Fruit fly (Drosophila melanogaster) whole organism, wandering third instar larva: ENCODE measurements around the gene CG13058.

ENCODE experiments used
- CG32264 ChIP-seq: fragments of 200-800 bp; sonication (Bioruptor generic); optimal IDR thresholded peaks from 2 replicates; lab custom pipeline; 2016; ENCODE audit warnings: missing biosample characterization, missing genetic modification characterization
- CG9705 ChIP-seq: fragments of 200-800 bp; sonication (Bioruptor generic); optimal IDR thresholded peaks from 2 replicates; lab custom pipeline; 2018; ENCODE audit warnings: missing biosample characterization, mild to moderate bottlenecking, missing genetic modification characterization
- CrebA ChIP-seq: fragments of 200-800 bp; sonication (Bioruptor generic); optimal IDR thresholded peaks from 2 replicates; lab custom pipeline; 2016; ENCODE audit warnings: missing biosample characterization, mild to moderate bottlenecking, missing genetic modification characterization, borderline replicate concordance
- Dfd ChIP-seq: fragments of >200 bp; optimal IDR thresholded peaks from 2 replicates; lab custom pipeline; 2017; ENCODE audit warnings: missing biosample characterization, missing genetic modification characterization
- Dif ChIP-seq: fragments of 200-275, 200-300 bp; sonication (Bioruptor generic); optimal IDR thresholded peaks from 2 replicates; lab custom pipeline; 2018; ENCODE audit warnings: missing biosample characterization, missing genetic modification characterization; ENCODE audit not compliant: partially characterized antibody
- HLH106 ChIP-seq: fragments of 200-800 bp; optimal IDR thresholded peaks from 3 replicates; lab custom pipeline; 2019; ENCODE audit warnings: missing biosample characterization, mild to moderate bottlenecking, missing genetic modification characterization, moderate library complexity
- Hnf4 ChIP-seq: fragments of 200-800 bp; sonication (Bioruptor generic); optimal IDR thresholded peaks from 2 replicates; lab custom pipeline; 2016; ENCODE audit warnings: missing biosample characterization, mild to moderate bottlenecking, missing genetic modification characterization
- Hr78 ChIP-seq: fragments of >200 bp; optimal IDR thresholded peaks from 2 replicates; lab custom pipeline; 2017; ENCODE audit warnings: missing biosample characterization, missing genetic modification characterization
- Hr83 ChIP-seq: fragments of 200-300 bp; sonication (Bioruptor generic); optimal IDR thresholded peaks from 2 replicates; lab custom pipeline; 2016; ENCODE audit warnings: missing biosample characterization, mild to moderate bottlenecking, missing genetic modification characterization, moderate library complexity; ENCODE audit not compliant: poor library complexity, severe bottlenecking
- Jra ChIP-seq: sonication (Bioruptor generic); optimal IDR thresholded peaks from 2 replicates; lab custom pipeline; 2016; ENCODE audit warnings: missing biosample characterization, missing genetic modification characterization
- Mio ChIP-seq: sonication (Bioruptor generic); optimal IDR thresholded peaks from 2 replicates; lab custom pipeline; 2016; ENCODE audit warnings: missing biosample characterization, missing genetic modification characterization
- OdsH ChIP-seq: fragments of 200-800 bp; sonication (Bioruptor generic); optimal IDR thresholded peaks from 2 replicates; lab custom pipeline; 2016; ENCODE audit warnings: missing biosample characterization, mild to moderate bottlenecking, missing genetic modification characterization
- Rel ChIP-seq, 2 experiments: fragments of 200-800 bp; sonication (Bioruptor generic) in 1 of 2; optimal IDR thresholded peaks; 2 replicates in 1 of 2; 3 replicates in 1 of 2; lab custom pipeline; 2016 to 2019; ENCODE audit warnings: mild to moderate bottlenecking in 2 of 2, missing biosample characterization in 2 of 2, missing genetic modification characterization in 2 of 2, moderate library complexity in 1 of 2
- Sp1 ChIP-seq: fragments of 200-800 bp; sonication (Bioruptor generic); optimal IDR thresholded peaks from 3 replicates; lab custom pipeline; 2019; ENCODE audit warnings: missing biosample characterization, mild to moderate bottlenecking, missing genetic modification characterization, moderate library complexity
- Vsx2 ChIP-seq: fragments of 200-300, 225-300 bp; sonication (Bioruptor generic); optimal IDR thresholded peaks from 2 replicates; lab custom pipeline; 2018; ENCODE audit warnings: missing biosample characterization, missing genetic modification characterization; ENCODE audit not compliant: partially characterized antibody
- br ChIP-seq: fragments of 200-800 bp; sonication (Bioruptor generic); optimal IDR thresholded peaks from 2 replicates; lab custom pipeline; 2016; ENCODE audit warnings: missing biosample characterization, missing genetic modification characterization
- brk ChIP-seq: fragments of 200-800 bp; sonication (Bioruptor generic); optimal IDR thresholded peaks from 2 replicates; lab custom pipeline; 2016; ENCODE audit warnings: missing biosample characterization, mild to moderate bottlenecking, missing genetic modification characterization
- dmrt93B ChIP-seq: fragments of 200-800 bp; sonication (Bioruptor generic); optimal IDR thresholded peaks from 2 replicates; lab custom pipeline; 2018; ENCODE audit warnings: missing biosample characterization, mild to moderate bottlenecking, missing genetic modification characterization
- dsf ChIP-seq: sonication (Bioruptor generic); optimal IDR thresholded peaks from 2 replicates; lab custom pipeline; 2016; ENCODE audit warnings: missing biosample characterization, missing genetic modification characterization, borderline replicate concordance
- ey ChIP-seq: fragments of 200-800 bp; sonication (Bioruptor generic); optimal IDR thresholded peaks from 2 replicates; lab custom pipeline; 2016; ENCODE audit warnings: missing biosample characterization, missing genetic modification characterization
- foxo ChIP-seq, 2 experiments: fragments of 200-800 bp; sonication (Bioruptor generic); optimal IDR thresholded peaks; 2 replicates in 1 of 2; 3 replicates in 1 of 2; lab custom pipeline; 2016 to 2017; ENCODE audit warnings: missing biosample characterization in 2 of 2, missing genetic modification characterization in 2 of 2
- fru ChIP-seq: fragments of 200-800 bp; sonication (Bioruptor generic); optimal IDR thresholded peaks from 3 replicates; lab custom pipeline; 2016; ENCODE audit warnings: missing biosample characterization, mild to moderate bottlenecking, missing genetic modification characterization
- h ChIP-seq: fragments of 200-800 bp; sonication (Bioruptor generic); optimal IDR thresholded peaks from 3 replicates; lab custom pipeline; 2016; ENCODE audit warnings: missing biosample characterization, mild to moderate bottlenecking, missing genetic modification characterization
- lola ChIP-seq: fragments of >200 bp; optimal IDR thresholded peaks from 2 replicates; lab custom pipeline; 2017; ENCODE audit warnings: missing biosample characterization, missing genetic modification characterization
- psq ChIP-seq: fragments of 200-800 bp; sonication (Bioruptor generic); optimal IDR thresholded peaks from 3 replicates; lab custom pipeline; 2017; ENCODE audit warnings: missing biosample characterization, mild to moderate bottlenecking, missing genetic modification characterization, moderate library complexity
- rgr ChIP-seq: fragments of 200-800 bp; sonication (Bioruptor generic); optimal IDR thresholded peaks from 3 replicates; lab custom pipeline; 2016; ENCODE audit warnings: missing biosample characterization, mild to moderate bottlenecking, missing genetic modification characterization
- sv ChIP-seq: fragments of 200-800 bp; sonication (Bioruptor generic); optimal IDR thresholded peaks from 3 replicates; lab custom pipeline; 2016; ENCODE audit warnings: missing biosample characterization, missing genetic modification characterization
- tai ChIP-seq: sonication (Bioruptor generic); optimal IDR thresholded peaks from 2 replicates; lab custom pipeline; 2016; ENCODE audit warnings: missing biosample characterization, missing genetic modification characterization
- usp ChIP-seq: fragments of >200 bp; optimal IDR thresholded peaks from 2 replicates; lab custom pipeline; 2017; ENCODE audit warnings: missing biosample characterization, missing genetic modification characterization
- woc ChIP-seq: sonication (Bioruptor generic); optimal IDR thresholded peaks from 2 replicates; lab custom pipeline; 2016; ENCODE audit warnings: missing biosample characterization, mild to moderate bottlenecking, missing genetic modification characterization

CG13058 gene

dm6 chr3L:16328207-16328891 is at the start of gene CG13058:
Gene CG13058 (plus strand): TSS chr3L:16328841.
- no peak for TF ChIP-seq br
- TF ChIP-seq sv (GFP tag; lab: Kevin White, UChicago) = peak; percentile 50

DNA sequence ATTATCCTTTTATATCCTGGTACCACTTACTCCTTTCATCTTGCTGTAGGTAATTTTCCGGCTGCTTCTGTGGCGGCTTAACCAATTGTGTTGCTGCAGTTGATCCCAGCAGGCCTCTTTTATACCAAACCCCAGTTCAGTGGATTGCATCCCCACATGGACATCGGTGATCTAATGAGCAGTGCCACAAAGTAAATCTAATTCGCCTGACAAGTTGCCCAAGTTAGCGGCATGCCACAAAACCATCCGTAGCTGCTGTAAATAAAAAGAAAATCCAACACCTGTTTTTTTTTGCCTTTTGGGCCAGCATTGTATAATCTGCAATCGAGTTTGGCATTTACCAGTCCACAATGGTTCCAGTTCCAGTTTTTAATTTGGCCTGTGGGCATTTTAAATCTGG is 49.5 kb upstream of the CG13058 start, which contains the start of gene CG13050:
TSS of gene CG13050 (minus strand) at position 101 of the 400 bp plus-strand sequence.
- no peak for TF ChIP-seq brk
- TF ChIP-seq, all 38 proteins: peak for 0

- TF ChIP-seq Vsx2 (GFP tag; lab: Kevin White, UChicago) = peak; percentile 70
- no peak for TF ChIP-seq CG9705 (GFP tag; lab: Kevin White, UChicago)
- TF ChIP-seq, all 38 proteins: peak for 1
Measured at dm6 chr3L:16279987-16280454, 48.6 kb upstream of the CG13058 start, which contains the start of gene CG13064. Gene CG13064 (plus strand): TSS chr3L:16280404.

- TF ChIP-seq tai (GFP tag; lab: Kevin White, UChicago) (no peak), dmrt93B (GFP tag; lab: Kevin White, UChicago) (no peak), Dfd (GFP tag; lab: Kevin White, UChicago) (peak; percentile 80), Dif (GFP tag; lab: Kevin White, UChicago) (no peak)
Measured at dm6 chr3L:16281880-16282556, 46.6 kb upstream of the CG13058 start, which contains the start of gene CG13049. Gene CG13049 (minus strand): TSS chr3L:16281930.

DNA sequence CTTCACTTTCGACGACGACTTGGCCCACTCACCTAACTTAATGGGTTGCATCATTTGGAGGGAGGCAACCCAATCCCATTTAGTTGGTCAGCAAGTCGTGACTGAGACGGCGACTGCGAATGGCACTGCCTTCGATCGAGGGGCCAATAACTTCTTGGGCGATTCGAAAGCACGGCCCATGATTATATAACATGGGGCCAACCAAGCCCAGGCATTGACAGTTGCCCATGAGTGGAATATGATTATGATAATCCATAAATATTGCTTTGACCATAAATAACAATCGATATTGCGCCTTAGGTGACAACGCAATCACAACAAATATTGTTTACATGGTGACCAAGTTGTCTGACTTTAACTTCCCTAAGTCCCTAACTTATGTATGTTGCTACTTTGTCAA is 44.8 kb upstream of the CG13058 start, which contains the start of gene CG13048:
TSS of gene CG13048 (minus strand) at position 101 of the 400 bp plus-strand sequence.
- TF ChIP-seq psq (GFP tag; lab: Kevin White, UChicago) (no peak), Dfd (GFP tag; lab: Kevin White, UChicago) (no peak), brk (no peak), Vsx2 (GFP tag; lab: Kevin White, UChicago) (no peak), Sp1 (GFP tag; lab: Kevin White, UChicago) (no peak)

DNA sequence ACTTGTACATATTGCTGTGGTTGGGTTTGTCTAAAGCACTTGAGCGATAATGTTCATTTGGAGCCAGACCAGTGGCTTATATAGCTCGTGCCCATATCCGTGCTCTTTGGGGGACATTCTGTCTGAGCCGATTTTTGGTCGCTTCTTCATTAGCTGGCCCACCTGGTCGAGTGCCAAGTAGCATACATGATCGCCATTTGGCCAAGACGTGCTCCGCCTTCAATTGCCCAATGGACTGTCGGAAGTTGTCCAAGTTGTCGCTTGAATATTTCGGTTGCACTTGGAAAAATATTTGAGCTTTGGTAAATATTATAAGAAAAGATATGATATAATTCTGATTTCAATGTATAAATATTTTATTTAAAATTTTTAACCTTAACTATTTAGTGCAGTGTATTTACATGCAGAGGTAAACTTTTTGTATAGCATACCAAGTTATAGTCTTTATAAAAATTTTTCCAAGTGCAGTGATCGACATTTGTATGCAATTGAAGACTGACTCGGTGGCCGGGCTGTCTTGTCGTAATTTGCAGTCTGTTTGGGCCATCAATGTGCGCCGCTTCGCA is 43.2 kb upstream of the CG13058 start, which contains the start of gene CG13047:
TSS of gene CG13047 (minus strand) at position 51 of the 566 bp plus-strand sequence.
- TF ChIP-seq Rel (GFP tag; optimal IDR thresholded peaks at IDR 0.05; lab: Kevin White, UChicago) (no peak), Rel (tag; optimal IDR thresholded peaks at IDR 0.05; lab: Kevin White, UChicago) (no peak), Sp1 (GFP tag; lab: Kevin White, UChicago) (no peak), CrebA (GFP tag; lab: Kevin White, UChicago) (no peak), Hr78 (GFP tag; lab: Kevin White, UChicago) (no peak), Hr83 (GFP tag; lab: Kevin White, UChicago) (no peak), dsf (GFP tag; lab: Kevin White, UChicago) (no peak), psq (GFP tag; lab: Kevin White, UChicago) (no peak), lola (no peak), tai (GFP tag; lab: Kevin White, UChicago) (no peak), dmrt93B (GFP tag; lab: Kevin White, UChicago) (no peak), sv (GFP tag; lab: Kevin White, UChicago) (no peak), CG32264 (GFP tag; lab: Kevin White, UChicago) (no peak)
- TF ChIP-seq, all 38 proteins: peak for 0

- TF ChIP-seq Hnf4 = peak; percentile 13
- peak; percentile 53 for TF ChIP-seq h (GFP tag; lab: Kevin White, UChicago)
- peak; percentile 32 for TF ChIP-seq ey
- peak; percentile 43 for TF ChIP-seq woc (GFP tag; lab: Kevin White, UChicago)
- no peak for TF ChIP-seq Jra
- TF ChIP-seq br = peak; percentile 53
- peak in 1 of 2 experiments; percentile 36 for TF ChIP-seq foxo (GFP tag; optimal IDR thresholded peaks at IDR 0.05; lab: Kevin White, UChicago)
- peak; percentile 51 for TF ChIP-seq rgr (GFP tag; lab: Kevin White, UChicago)
- TF ChIP-seq OdsH = peak; percentile 34
- TF ChIP-seq Mio = no peak
- TF ChIP-seq HLH106 (tag; lab: Kevin White, UChicago) = peak; percentile 42
- no peak for TF ChIP-seq usp (GFP tag; lab: Kevin White, UChicago)
- peak; percentile 50 for TF ChIP-seq fru
Measured at dm6 chr3L:16286258-16286657, 42.4 kb upstream of the CG13058 start.
